Worm (Caenorhabditis elegans): ENCODE results near the gene Y69E1A.3.

Gene Y69E1A.3

DNA sequence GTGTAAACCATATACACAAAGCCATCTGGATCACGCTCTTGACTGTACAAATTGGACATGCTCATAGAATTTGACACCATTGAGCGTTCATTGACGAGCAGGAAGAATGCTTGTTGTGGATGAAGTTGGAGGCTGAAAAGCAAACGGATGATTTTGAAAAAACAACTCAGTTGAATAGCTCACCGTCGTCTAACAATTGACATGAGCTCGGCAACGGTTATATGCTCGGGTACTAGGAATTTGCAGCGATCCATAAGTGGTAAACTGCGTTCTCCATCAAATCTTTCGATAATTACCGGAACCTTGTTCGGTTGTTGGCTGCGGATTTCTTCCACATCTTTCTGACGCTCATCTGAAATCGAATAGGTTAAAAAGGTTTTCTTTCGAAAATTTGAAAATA, 17.3 kb upstream of the Y69E1A.3 start:
- TF ChIP-seq pha-4 (tag; optimal IDR thresholded peaks at IDR 0.05) = no peak
- TF ChIP-seq ahr-1 (tag; optimal IDR thresholded peaks at IDR 0.05) = no peak

DNA sequence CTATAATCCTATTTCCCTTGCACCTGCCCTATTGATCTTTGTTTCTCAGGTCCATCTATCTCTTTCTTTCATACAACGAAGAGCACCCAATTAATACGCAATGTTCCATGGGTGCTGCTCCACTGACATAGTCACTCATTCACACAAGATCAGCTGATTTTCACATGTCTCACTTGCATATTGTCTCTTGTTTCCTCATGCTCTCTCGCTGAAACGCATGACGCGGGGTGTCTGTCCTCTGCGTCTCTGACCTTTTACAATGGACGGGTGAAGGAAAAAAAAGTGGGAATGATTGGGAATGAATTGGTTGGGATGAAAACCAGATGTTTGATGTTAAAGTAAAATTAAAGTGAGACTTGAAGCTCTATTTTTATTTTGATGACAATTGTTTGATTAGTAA, 16.8 kb upstream of the Y69E1A.3 start:
- TF ChIP-seq elt-2 (tag; optimal IDR thresholded peaks at IDR 0.05) (no peak), ceh-14 (tag; optimal IDR thresholded peaks at IDR 0.05) (peak; percentile 8), lin-11 (tag; optimal IDR thresholded peaks at IDR 0.05) (no peak), ceh-31 (tag; optimal IDR thresholded peaks at IDR 0.05) (peak; percentile 47), sox-4 (tag; optimal IDR thresholded peaks at IDR 0.05) (no peak), hlh-8 (tag; optimal IDR thresholded peaks at IDR 0.05) (peak; percentile 28), ceh-6 (GFP tag; optimal IDR thresholded peaks at IDR 0.05) (no peak), hlh-30 (tag; optimal IDR thresholded peaks at IDR 0.05; ENCODE audit: insufficient read depth) (peak; percentile 98), C08G9.2 (tag; optimal IDR thresholded peaks at IDR 0.05) (no peak), C38D4.7 (GFP tag; optimal IDR thresholded peaks at IDR 0.05) (no peak), fkh-10 (GFP tag; optimal IDR thresholded peaks at IDR 0.05) (no peak), ceh-22 (tag; optimal IDR thresholded peaks at IDR 0.05) (no peak), dve-1 (tag; optimal IDR thresholded peaks at IDR 0.05) (no peak), ceh-24 (tag; optimal IDR thresholded peaks at IDR 0.05) (no peak), pat-9 (tag; optimal IDR thresholded peaks at IDR 0.05) (no peak), ceh-18 (tag; optimal IDR thresholded peaks at IDR 0.05) (peak; percentile 75), pqm-1 (tag; optimal IDR thresholded peaks at IDR 0.05) (no peak), pax-1 (tag; optimal IDR thresholded peaks at IDR 0.05) (no peak), npax-4 (tag; optimal IDR thresholded peaks at IDR 0.05) (no peak), ceh-34 (tag; optimal IDR thresholded peaks at IDR 0.05) (peak; percentile 37), ztf-16 (tag; optimal IDR thresholded peaks at IDR 0.05) (no peak), unc-55 (GFP tag; optimal IDR thresholded peaks at IDR 0.05) (peak; percentile 94), fax-1 (tag; optimal IDR thresholded peaks at IDR 0.05) (peak; percentile 33), ref-2 (tag; optimal IDR thresholded peaks at IDR 0.05) (peak; percentile 37), gmeb-2 (tag; optimal IDR thresholded peaks at IDR 0.05) (no peak), pros-1 (tag; optimal IDR thresholded peaks at IDR 0.05) (peak; percentile 43), Y22D7AL.16 (tag; optimal IDR thresholded peaks at IDR 0.05) (no peak), fkh-6 (tag; optimal IDR thresholded peaks at IDR 0.05) (no peak), ceh-19 (GFP tag; optimal IDR thresholded peaks at IDR 0.05) (no peak), unc-42 (tag; optimal IDR thresholded peaks at IDR 0.05) (peak; percentile 21), nfya-1 (tag; optimal IDR thresholded peaks at IDR 0.05) (peak; percentile 50), ceh-45 (GFP tag; IDR thresholded peaks at IDR 0.05) (no peak), K02D7.2 (tag; optimal IDR thresholded peaks at IDR 0.05) (no peak), tbx-2 (tag; optimal IDR thresholded peaks at IDR 0.05) (peak; percentile 26), elt-4 (tag; optimal IDR thresholded peaks at IDR 0.05) (no peak), unc-86 (tag; optimal IDR thresholded peaks at IDR 0.05) (no peak), tbx-7 (tag; optimal IDR thresholded peaks at IDR 0.05) (no peak), ceh-48 (tag; optimal IDR thresholded peaks at IDR 0.05) (peak; percentile 6), sdc-2 (tag; optimal IDR thresholded peaks at IDR 0.05) (no peak), ttx-3 (tag; optimal IDR thresholded peaks at IDR 0.05) (no peak), K09A11.1 (tag; optimal IDR thresholded peaks at IDR 0.05; ENCODE audit: insufficient read depth) (no peak)

Measured in whole organism, late embryonic.